Worm (Caenorhabditis elegans) whole organism, young adult: ENCODE results near the gene R02F2.4.

Experiments
- F10E7.11 ChIP-seq: sonication (generic microtip); optimal IDR thresholded peaks from 2 replicates; lab custom pipeline; 2017; ENCODE audit warnings: mild to moderate bottlenecking, missing genetic modification characterization, moderate library complexity, missing compliant biosample characterization
- F33H1.4 ChIP-seq: fragments of 200-800 bp; sonication (Bioruptor generic); IDR thresholded peaks from 2 replicates; pipeline ENCODE4 v1.3.6; 2022; ENCODE audit warnings: missing genetic modification reagents, missing genetic modification characterization, missing compliant biosample characterization
- F49E8.2 ChIP-seq: sonication (generic microtip); optimal IDR thresholded peaks from 3 replicates; lab custom pipeline; 2017; ENCODE audit warnings: missing genetic modification characterization, mild to moderate bottlenecking, missing compliant biosample characterization, antibody characterized with exemption, moderate library complexity; ENCODE audit not compliant: insufficient read depth
- F55B11.4 ChIP-seq: sonication (generic microtip); optimal IDR thresholded peaks from 2 replicates; lab custom pipeline; 2016; ENCODE audit warnings: missing compliant biosample characterization, missing genetic modification characterization, borderline replicate concordance; ENCODE audit not compliant: insufficient read depth
- F57C9.4 ChIP-seq: sonication (generic microtip); optimal IDR thresholded peaks from 2 replicates; lab custom pipeline; 2017; ENCODE audit warnings: mild to moderate bottlenecking, missing genetic modification characterization, missing compliant biosample characterization
- T26A5.8 ChIP-seq: sonication (generic microtip); optimal IDR thresholded peaks from 2 replicates; lab custom pipeline; 2016; ENCODE audit warnings: missing genetic modification characterization, missing compliant biosample characterization
- Y53F4B.3 ChIP-seq: fragments of 200-800 bp; sonication (Bioruptor generic); IDR thresholded peaks from 2 replicates; pipeline ENCODE4 v1.3.6; 2022; ENCODE audit warnings: missing genetic modification reagents, missing genetic modification characterization, missing compliant biosample characterization
- Y53G8AR.9 ChIP-seq: fragments of 200-800 bp; sonication (Bioruptor generic); conservative IDR thresholded peaks from 2 replicates; pipeline ENCODE4 v1.3.6; 2022; ENCODE audit warnings: missing genetic modification reagents, missing genetic modification characterization, missing compliant biosample characterization
- ZK185.1 ChIP-seq: sonication (generic microtip); optimal IDR thresholded peaks from 2 replicates; lab custom pipeline; 2016; ENCODE audit warnings: mild to moderate bottlenecking, missing genetic modification characterization, missing compliant biosample characterization; ENCODE audit not compliant: poor library complexity, severe bottlenecking
- atf-7 ChIP-seq: sonication (generic microtip); optimal IDR thresholded peaks from 2 replicates; lab custom pipeline; 2017; ENCODE audit warnings: mild to moderate bottlenecking, missing genetic modification characterization, missing compliant biosample characterization
- athp-1 ChIP-seq: sonication (generic microtip); optimal IDR thresholded peaks from 2 replicates; lab custom pipeline; 2017; ENCODE audit warnings: mild to moderate bottlenecking, missing genetic modification characterization, missing compliant biosample characterization
- bed-1 ChIP-seq: fragments of 200-800 bp; sonication (Bioruptor generic); IDR thresholded peaks from 2 replicates; pipeline ENCODE4 v1.3.6; 2022; ENCODE audit warnings: missing genetic modification reagents, missing genetic modification characterization, missing compliant biosample characterization
- ceh-91 ChIP-seq: fragments of 200-800 bp; sonication (Bioruptor generic); IDR thresholded peaks from 2 replicates; pipeline ENCODE4 v1.3.6; 2022; ENCODE audit warnings: missing genetic modification reagents, missing genetic modification characterization, missing compliant biosample characterization
- efl-1 ChIP-seq: fragments of 150-350 bp; optimal IDR thresholded peaks from 2 replicates; lab custom pipeline; 2014; ENCODE audit warnings: missing biosample characterization, missing genetic modification reagents, missing genetic modification characterization
- egrh-3 ChIP-seq: fragments of 200-800 bp; sonication (Bioruptor generic); IDR thresholded peaks from 2 replicates; pipeline ENCODE4 v1.3.6; 2022; ENCODE audit warnings: missing genetic modification reagents, missing genetic modification characterization, missing compliant biosample characterization
- him-1 ChIP-seq: sonication (generic microtip); optimal IDR thresholded peaks from 2 replicates; lab custom pipeline; 2016; ENCODE audit warnings: missing genotype, missing genetic modification reagents, missing genetic modification characterization, missing compliant biosample characterization
- hmg-20 ChIP-seq: fragments of 200-800 bp; sonication (Bioruptor generic); IDR thresholded peaks from 2 replicates; pipeline ENCODE4 v1.3.6; 2022; ENCODE audit warnings: missing genetic modification reagents, missing genetic modification characterization, missing compliant biosample characterization
- hrde-1 ChIP-seq: sonication (generic microtip); optimal IDR thresholded peaks from 2 replicates; lab custom pipeline; 2016; ENCODE audit warnings: missing genetic modification characterization, mild to moderate bottlenecking, missing compliant biosample characterization, moderate library complexity, missing genotype, missing genetic modification reagents, borderline replicate concordance
- let-607 ChIP-seq, 2 experiments: fragments of 200-800 bp in 1 of 2; sonication (Bioruptor generic) in 1 of 2; sonication (generic microtip) in 1 of 2; optimal IDR thresholded peaks; 2 replicates each; lab custom pipeline; 2016 to 2018; ENCODE audit warnings: mild to moderate bottlenecking in 2 of 2, missing compliant biosample characterization in 2 of 2, missing genetic modification characterization in 2 of 2, moderate library complexity in 2 of 2, missing genotype in 1 of 2
- lin-40 ChIP-seq: sonication (generic microtip); optimal IDR thresholded peaks from 2 replicates; lab custom pipeline; 2016; ENCODE audit warnings: missing genetic modification characterization, mild to moderate bottlenecking, missing compliant biosample characterization, missing genotype, missing genetic modification reagents
- lin-54 ChIP-seq: fragments of 200-800 bp; sonication (Bioruptor generic); optimal IDR thresholded peaks from 2 replicates; lab custom pipeline; 2018; ENCODE audit warnings: mild to moderate bottlenecking, missing genetic modification characterization, missing compliant biosample characterization
- lsl-1 ChIP-seq: fragments of 200-800 bp; sonication (Bioruptor generic); optimal IDR thresholded peaks from 2 replicates; lab custom pipeline; 2018; ENCODE audit warnings: mild to moderate bottlenecking, missing genetic modification characterization, moderate library complexity, missing compliant biosample characterization
- lsy-27 ChIP-seq: sonication (generic microtip); optimal IDR thresholded peaks from 2 replicates; lab custom pipeline; 2017; ENCODE audit warnings: missing genetic modification characterization, mild to moderate bottlenecking, missing compliant biosample characterization, antibody characterized with exemption, missing genotype, borderline replicate concordance; ENCODE audit not compliant: insufficient read depth
- madf-6 ChIP-seq: fragments of 200-800 bp; sonication (Bioruptor generic); IDR thresholded peaks from 2 replicates; pipeline ENCODE4 v1.3.6; 2022; ENCODE audit warnings: missing genetic modification reagents, missing genetic modification characterization, missing compliant biosample characterization
- madf-8 ChIP-seq: fragments of 200-800 bp; sonication (Bioruptor generic); conservative IDR thresholded peaks from 2 replicates; pipeline ENCODE4 v1.3.6; 2022; ENCODE audit warnings: missing genetic modification reagents, missing genetic modification characterization, missing compliant biosample characterization
- mcd-1 ChIP-seq: fragments of 200-800 bp; sonication (Bioruptor generic); IDR thresholded peaks from 2 replicates; pipeline ENCODE4 v1.3.6; 2022; ENCODE audit warnings: missing genetic modification reagents, missing genetic modification characterization, missing compliant biosample characterization
- mel-28 ChIP-seq: sonication (generic microtip); optimal IDR thresholded peaks from 2 replicates; lab custom pipeline; 2016; ENCODE audit warnings: borderline replicate concordance, mild to moderate bottlenecking, missing genetic modification characterization, missing compliant biosample characterization
- mes-4 ChIP-seq: sonication (generic microtip); optimal IDR thresholded peaks from 2 replicates; lab custom pipeline; 2016; ENCODE audit warnings: missing genotype, missing genetic modification characterization, missing compliant biosample characterization
- nfya-2 ChIP-seq: fragments of 200-800 bp; sonication (Bioruptor generic); IDR thresholded peaks from 2 replicates; pipeline ENCODE4 v1.3.6; 2022; ENCODE audit warnings: missing genetic modification reagents, missing genetic modification characterization, missing compliant biosample characterization
- nhr-80 ChIP-seq: sonication (generic microtip); optimal IDR thresholded peaks from 2 replicates; lab custom pipeline; 2016; ENCODE audit warnings: missing genetic modification characterization, missing compliant biosample characterization
- repo-1 ChIP-seq: sonication (generic microtip); optimal IDR thresholded peaks from 2 replicates; lab custom pipeline; 2017; ENCODE audit warnings: mild to moderate bottlenecking, missing genetic modification characterization, missing compliant biosample characterization
- snpc-3.4 ChIP-seq: sonication (generic microtip); optimal IDR thresholded peaks from 2 replicates; lab custom pipeline; 2017; ENCODE audit warnings: missing genetic modification characterization, mild to moderate bottlenecking, missing compliant biosample characterization, antibody characterized with exemption, moderate library complexity, missing genotype, missing genetic modification reagents
- unc-130 ChIP-seq: sonication (generic microtip); optimal IDR thresholded peaks from 2 replicates; lab custom pipeline; 2016; ENCODE audit warnings: missing genetic modification reagents, missing genetic modification characterization, missing compliant biosample characterization
- xnd-1 ChIP-seq: sonication (generic microtip); optimal IDR thresholded peaks from 2 replicates; lab custom pipeline; 2016; ENCODE audit warnings: missing genotype, missing genetic modification reagents, missing genetic modification characterization, missing compliant biosample characterization
- ztf-28 ChIP-seq: fragments of 200-800 bp; sonication (Bioruptor generic); IDR thresholded peaks from 2 replicates; pipeline ENCODE4 v1.3.6; 2022; ENCODE audit warnings: missing genetic modification reagents, missing genetic modification characterization, missing compliant biosample characterization
- ztf-6 ChIP-seq: fragments of 200-800 bp; sonication (Bioruptor generic); IDR thresholded peaks from 2 replicates; pipeline ENCODE4 v1.3.6; 2022; ENCODE audit warnings: missing genetic modification reagents, missing genetic modification characterization, missing compliant biosample characterization

Gene R02F2.4

DNA sequence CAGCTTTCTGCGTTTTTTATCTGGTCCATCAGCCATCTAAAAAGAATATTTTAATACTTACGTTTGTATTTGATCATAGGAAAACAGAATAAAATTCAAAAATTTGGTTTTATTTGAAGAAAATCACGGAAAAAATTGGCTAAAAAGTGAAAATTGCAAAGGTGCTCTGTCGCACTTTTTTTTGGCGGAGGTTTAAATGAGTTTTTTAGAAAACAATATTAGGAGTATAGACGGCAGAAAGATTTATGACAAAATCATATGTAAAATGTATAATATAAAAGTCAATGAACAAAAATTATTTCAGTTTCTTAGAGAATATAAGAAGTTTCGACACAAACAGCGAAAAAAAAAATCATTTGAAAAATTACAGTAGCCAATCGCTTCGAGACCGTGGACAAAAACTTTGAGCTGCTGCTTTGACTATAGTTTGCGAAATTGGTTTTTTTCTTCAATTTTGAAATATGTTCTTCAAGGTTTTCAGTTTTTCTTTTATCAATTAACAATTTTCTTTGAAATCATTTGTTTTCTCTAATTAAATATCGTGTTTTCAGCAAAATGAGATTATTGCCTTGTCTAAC lies at the start of gene R02F2.4, which contains the start of gene R02F2.7:
TSS of gene R02F2.4 (plus strand) at position 552 of the 578 bp plus-strand sequence.
TSS of gene R02F2.7 (minus strand) at position 36 of the 578 bp plus-strand sequence.
- peak; percentile 53; the same call in 1 of the 2 replicates for TF ChIP-seq mcd-1 (GFP tag; lab: Robert Waterston, UW)
- TF ChIP-seq F49E8.2 (tag; lab: Kevin White, UChicago) = peak; percentile 21
- TF ChIP-seq F33H1.4 (GFP tag; lab: Robert Waterston, UW) = peak; percentile 82
- no peak for TF ChIP-seq him-1 (tag; lab: Kevin White, UChicago)
- TF ChIP-seq F57C9.4 (tag; lab: Kevin White, UChicago) = no peak
- peak; percentile 92 for TF ChIP-seq lsl-1 (GFP tag; lab: Kevin White, UChicago)
- no peak for TF ChIP-seq T26A5.8 (tag; lab: Kevin White, UChicago)
- TF ChIP-seq lin-54 (GFP tag; lab: Kevin White, UChicago) = peak; percentile 74
- TF ChIP-seq efl-1 (GFP tag; lab: Kevin White, UChicago) = peak; percentile 54
- TF ChIP-seq madf-8 = 0 out of 2 replicates have a peak, but pooled peaks have one; percentile 25
- peak; percentile 78 for TF ChIP-seq madf-6 (GFP tag; lab: Robert Waterston, UW)
- peak; percentile 74 for TF ChIP-seq xnd-1 (tag; lab: Kevin White, UChicago)
- TF ChIP-seq, all 124 proteins: peak for 9

DNA sequence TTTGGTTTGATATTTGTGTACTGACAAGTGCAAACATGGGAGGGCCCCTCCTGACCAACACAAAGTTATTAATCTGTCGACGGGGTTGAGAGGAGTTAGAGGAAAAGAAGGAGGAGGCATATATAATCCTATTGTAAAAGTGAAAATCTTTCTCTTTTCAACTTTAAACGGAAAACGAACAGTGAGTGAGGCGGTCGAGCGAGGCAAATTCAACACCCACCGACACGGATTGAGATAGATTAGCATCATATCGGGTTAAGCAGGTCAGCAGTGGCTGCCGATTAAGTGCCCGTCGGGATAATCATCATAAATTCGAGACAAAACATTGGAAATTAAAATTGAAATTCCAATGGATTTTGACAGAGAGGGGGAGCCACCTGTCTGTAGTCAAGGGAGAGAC lies 47.8 kb upstream of the R02F2.4 start:
- TF ChIP-seq ztf-6 (GFP tag; lab: Robert Waterston, UW) = no peak
- TF ChIP-seq lin-54 (GFP tag; lab: Kevin White, UChicago) = no peak
- no peak for TF ChIP-seq lin-40
- no peak for TF ChIP-seq F55B11.4 (tag; lab: Kevin White, UChicago)
- TF ChIP-seq unc-130 (GFP tag; lab: Kevin White, UChicago) = no peak
- TF ChIP-seq Y53G8AR.9 (GFP tag; lab: Robert Waterston, UW) = no peak
- no peak for TF ChIP-seq mel-28 (tag; lab: Kevin White, UChicago)
- no peak for TF ChIP-seq nfya-2
- no peak for TF ChIP-seq hrde-1 (tag; lab: Kevin White, UChicago)
- no peak for TF ChIP-seq lsl-1 (GFP tag; lab: Kevin White, UChicago)
- TF ChIP-seq ZK185.1 (tag; lab: Kevin White, UChicago) = no peak
- TF ChIP-seq ceh-91 = no peak
- TF ChIP-seq egrh-3 (GFP tag; lab: Robert Waterston, UW) = no peak
- TF ChIP-seq hmg-20 (GFP tag; lab: Robert Waterston, UW) = no peak
- TF ChIP-seq Y53F4B.3 (GFP tag; lab: Robert Waterston, UW) = no peak
- TF ChIP-seq F10E7.11 (tag; lab: Kevin White, UChicago) = no peak
- no peak for TF ChIP-seq atf-7 (tag; lab: Kevin White, UChicago)

DNA sequence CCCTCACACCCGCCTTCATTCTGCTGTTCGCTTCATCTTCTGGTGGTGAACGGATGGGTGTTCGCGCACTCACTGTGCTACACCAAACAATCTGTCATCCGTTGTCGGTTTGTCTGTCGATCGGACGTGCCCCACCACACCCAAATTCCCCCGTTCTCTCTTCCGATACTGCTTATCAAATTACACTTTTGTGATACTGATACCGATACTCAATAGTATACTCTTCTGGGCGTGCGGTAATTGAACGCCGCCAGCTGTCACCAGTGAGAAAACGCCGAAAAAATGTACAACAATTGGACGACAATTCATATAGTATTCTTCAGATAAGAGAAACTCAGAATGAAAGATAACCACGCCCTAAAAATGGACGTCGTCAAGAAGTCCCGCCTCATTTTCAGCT lies 46.0 kb upstream of the R02F2.4 start:
- peak; percentile 67 for TF ChIP-seq nhr-80 (tag; lab: Kevin White, UChicago)
- TF ChIP-seq repo-1 (tag; lab: Kevin White, UChicago) = no peak
- TF ChIP-seq ztf-28 (GFP tag; lab: Robert Waterston, UW) = 0 out of 2 replicates have a peak, but pooled peaks have one; percentile 4

- TF ChIP-seq bed-1 (GFP tag; lab: Robert Waterston, UW) (no peak), lin-54 (GFP tag; lab: Kevin White, UChicago) (no peak), lsy-27 (tag; lab: Kevin White, UChicago) (no peak), mes-4 (tag; lab: Kevin White, UChicago) (no peak), snpc-3.4 (no peak), let-607 (tag; optimal IDR thresholded peaks at IDR 0.05; lab: Kevin White, UChicago) (no peak), lin-40 (no peak), athp-1 (no peak)
- TF ChIP-seq, all 124 proteins: peak for 0
These were observed 43.5 kb upstream of the R02F2.4 start, which contains the start of gene W03A5.6 for ce11 chrIII:5440540-5440939. Gene W03A5.6 (minus strand): TSS chrIII:5440640.
